Worm (Caenorhabditis elegans) whole organism, L4 larva: ENCODE data around the gene str-85.
A peak's percentile ranks its signal among the peaks of the same experiment; 100 is the strongest.

ENCODE experiments used
- D1046.2 ChIP-seq: fragments of 200-800 bp; sonication (Bioruptor generic); IDR thresholded peaks from 2 replicates; pipeline ENCODE4 v1.3.6; 2022; ENCODE audit warnings: missing genetic modification characterization, missing compliant biosample characterization
- R02D3.7 ChIP-seq: fragments of 150-350 bp; sonication (generic microtip); optimal IDR thresholded peaks from 3 replicates; lab custom pipeline; 2014; ENCODE audit warnings: missing biosample characterization, missing genetic modification characterization
- Y105C5A.15 ChIP-seq: fragments of 200-800 bp; sonication (Bioruptor generic); IDR thresholded peaks from 2 replicates; pipeline ENCODE4 v1.3.6; 2022; ENCODE audit warnings: missing genetic modification characterization, missing compliant biosample characterization
- Y48G9A.11 ChIP-seq: fragments of 200-800 bp; sonication (Bioruptor generic); IDR thresholded peaks from 2 replicates; pipeline ENCODE4 v1.3.6; 2022; ENCODE audit warnings: missing genetic modification reagents, missing genetic modification characterization, missing compliant biosample characterization
- Y5F2A.4 ChIP-seq: fragments of 200-800 bp; sonication (Bioruptor generic); optimal IDR thresholded peaks from 2 replicates; lab custom pipeline; 2018; ENCODE audit warnings: mild to moderate bottlenecking, missing genetic modification characterization, missing compliant biosample characterization
- aha-1 ChIP-seq: fragments of 150-350 bp; peaks from one replicate; lab custom pipeline; 2014; ENCODE audit warnings: missing biosample characterization, missing genetic modification characterization
- ceh-44 ChIP-seq: fragments of 200-800 bp; sonication (Bioruptor generic); IDR thresholded peaks from 2 replicates; pipeline ENCODE4 v1.3.6; 2022; ENCODE audit warnings: missing genetic modification reagents, missing genetic modification characterization, missing compliant biosample characterization
- ceh-82 ChIP-seq: sonication (generic microtip); optimal IDR thresholded peaks from 2 replicates; lab custom pipeline; 2017; ENCODE audit warnings: missing biosample characterization, missing genetic modification characterization
- ctbp-1 ChIP-seq: fragments of 200-800 bp; sonication (Bioruptor generic); IDR thresholded peaks from 2 replicates; pipeline ENCODE4 v1.3.6; 2022; ENCODE audit warnings: missing genetic modification reagents, missing genetic modification characterization, missing compliant biosample characterization
- daf-16 ChIP-seq, 3 experiments: sonication (generic microtip); optimal IDR thresholded peaks; 2 replicates each; lab custom pipeline; 2016 to 2017; ENCODE audit warnings: missing genetic modification characterization in 3 of 3, missing genetic modification reagents in 3 of 3, mild to moderate bottlenecking in 2 of 3, missing compliant biosample characterization in 2 of 3, missing biosample characterization in 1 of 3, moderate library complexity in 1 of 3
- daf-19 ChIP-seq: fragments of 200-800 bp; sonication (Bioruptor generic); conservative IDR thresholded peaks from 2 replicates; pipeline ENCODE4 v1.3.6; 2022; ENCODE audit warnings: missing genetic modification characterization, missing compliant biosample characterization
- daf-8 ChIP-seq: fragments of 200-800 bp; sonication (Bioruptor generic); IDR thresholded peaks from 2 replicates; pipeline ENCODE4 v1.3.6; 2022; ENCODE audit warnings: missing genetic modification characterization, missing compliant biosample characterization
- dmd-6 ChIP-seq: fragments of 200-800 bp; sonication (Bioruptor generic); IDR thresholded peaks from 2 replicates; pipeline ENCODE4 v1.3.6; 2022; ENCODE audit warnings: missing genetic modification reagents, missing genetic modification characterization, missing compliant biosample characterization
- dpl-1 ChIP-seq: fragments of 150-350 bp; optimal IDR thresholded peaks from 2 replicates; lab custom pipeline; 2014; ENCODE audit warnings: missing biosample characterization, missing genetic modification reagents, missing genetic modification characterization
- dve-1 ChIP-seq: sonication (generic microtip); optimal IDR thresholded peaks from 2 replicates; lab custom pipeline; 2017; ENCODE audit warnings: antibody characterized with exemption, mild to moderate bottlenecking, missing genetic modification characterization, missing compliant biosample characterization; ENCODE audit not compliant: insufficient read depth
- egl-27 ChIP-seq: sonication (generic microtip); optimal IDR thresholded peaks from 3 replicates; lab custom pipeline; 2017; ENCODE audit warnings: missing biosample characterization, missing genetic modification reagents, missing genetic modification characterization
- egl-43 ChIP-seq: fragments of 200-800 bp; sonication (Bioruptor generic); IDR thresholded peaks from 2 replicates; pipeline ENCODE4 v1.3.6; 2022; ENCODE audit warnings: missing genetic modification reagents, missing genetic modification characterization, missing compliant biosample characterization
- fkh-10 ChIP-seq: fragments of 150-350 bp; optimal IDR thresholded peaks from 2 replicates; lab custom pipeline; 2014; ENCODE audit warnings: missing biosample characterization, missing genetic modification reagents, missing genetic modification characterization
- fos-1 ChIP-seq: fragments of 150-350 bp; optimal IDR thresholded peaks from 2 replicates; lab custom pipeline; 2014; ENCODE audit warnings: missing biosample characterization, missing genetic modification characterization
- hlh-11 ChIP-seq: fragments of 200-800 bp; sonication (Bioruptor generic); optimal IDR thresholded peaks from 2 replicates; lab custom pipeline; 2018; ENCODE audit warnings: mild to moderate bottlenecking, missing genetic modification characterization, missing compliant biosample characterization
- lin-15B ChIP-seq: fragments of 150-350 bp; sonication (generic microtip); optimal IDR thresholded peaks from 3 replicates; lab custom pipeline; 2014; ENCODE audit warnings: missing biosample characterization, missing genetic modification characterization
- lin-39 ChIP-seq: fragments of 150-350 bp; optimal IDR thresholded peaks from 2 replicates; lab custom pipeline; 2014; ENCODE audit warnings: missing biosample characterization, missing genetic modification reagents, missing genetic modification characterization
- madf-5 ChIP-seq, 2 experiments: fragments of 200-800 bp; sonication (Bioruptor generic); IDR thresholded peaks; 2 replicates each; pipeline ENCODE4 v1.3.6; 2022; ENCODE audit warnings: missing compliant biosample characterization in 2 of 2, missing genetic modification characterization in 2 of 2
- madf-9 ChIP-seq: fragments of 200-800 bp; sonication (Bioruptor generic); conservative IDR thresholded peaks from 2 replicates; pipeline ENCODE4 v1.3.6; 2022; ENCODE audit warnings: missing genetic modification reagents, missing genetic modification characterization, missing compliant biosample characterization
- mxl-2 ChIP-seq: fragments of 200-800 bp; sonication (Bioruptor generic); conservative IDR thresholded peaks from 2 replicates; pipeline ENCODE4 v1.3.6; 2022; ENCODE audit warnings: missing genetic modification reagents, missing genetic modification characterization, missing compliant biosample characterization
- mxl-3 ChIP-seq: fragments of 200-800 bp; sonication (Bioruptor generic); optimal IDR thresholded peaks from 2 replicates; lab custom pipeline; 2018; ENCODE audit warnings: mild to moderate bottlenecking, missing genetic modification characterization, missing compliant biosample characterization
- nhr-10 ChIP-seq: fragments of 150-350 bp; optimal IDR thresholded peaks from 2 replicates; lab custom pipeline; 2014; ENCODE audit warnings: missing biosample characterization, missing genetic modification characterization
- nhr-28 ChIP-seq: fragments of 150-350 bp; optimal IDR thresholded peaks from 2 replicates; lab custom pipeline; 2014; ENCODE audit warnings: missing biosample characterization, missing genetic modification characterization
- nhr-41 ChIP-seq: fragments of 200-800 bp; sonication (Bioruptor generic); IDR thresholded peaks from 2 replicates; pipeline ENCODE4 v1.3.6; 2022; ENCODE audit warnings: missing genetic modification reagents, missing genetic modification characterization, missing compliant biosample characterization
- nhr-42 ChIP-seq: fragments of 200-800 bp; sonication (Bioruptor generic); IDR thresholded peaks from 2 replicates; pipeline ENCODE4 v1.3.6; 2022; ENCODE audit warnings: missing genetic modification characterization, missing compliant biosample characterization
- nhr-6 ChIP-seq: fragments of 150-350 bp; optimal IDR thresholded peaks from 2 replicates; lab custom pipeline; 2014; ENCODE audit warnings: missing biosample characterization, missing genetic modification characterization
- pha-4 ChIP-seq, 2 experiments: fragments of 150-350 bp in 1 of 2; fragments of 200-800 bp in 1 of 2; sonication (Bioruptor generic) in 1 of 2; IDR thresholded peaks in 1 of 2; optimal IDR thresholded peaks in 1 of 2; 2 replicates each; pipeline versions ENCODE4 v1.3.6 to Lab custom; 2014 to 2022; ENCODE audit warnings: missing genetic modification characterization in 2 of 2, missing genetic modification reagents in 2 of 2, missing biosample characterization in 1 of 2, missing compliant biosample characterization in 1 of 2
- saeg-2 ChIP-seq: fragments of 200-800 bp; sonication (Bioruptor generic); IDR thresholded peaks from 2 replicates; pipeline ENCODE4 v1.3.6; 2022; ENCODE audit warnings: missing genetic modification reagents, missing genetic modification characterization, missing compliant biosample characterization
- skn-1 ChIP-seq: fragments of 150-350 bp; optimal IDR thresholded peaks from 2 replicates; lab custom pipeline; 2014; ENCODE audit warnings: missing biosample characterization, missing genetic modification characterization
- snpc-4 ChIP-seq: fragments of 150-350 bp; optimal IDR thresholded peaks from 2 replicates; lab custom pipeline; 2014; ENCODE audit warnings: missing biosample characterization, missing genetic modification characterization
- unc-39 ChIP-seq: sonication (generic microtip); optimal IDR thresholded peaks from 2 replicates; lab custom pipeline; 2017; ENCODE audit warnings: missing biosample characterization, missing genetic modification characterization
- unc-62 ChIP-seq, 3 experiments: fragments of 150-350 bp in 1 of 3; sonication (generic microtip); optimal IDR thresholded peaks in 2 of 3; peaks in 1 of 3; 1 replicate in 1 of 3; 2 replicates in 2 of 3; lab custom pipeline; 2014 to 2017; ENCODE audit warnings: missing biosample characterization in 3 of 3, missing genetic modification characterization in 3 of 3, missing genetic modification reagents in 3 of 3, missing genotype in 1 of 3
- zag-1 ChIP-seq: fragments of 150-350 bp; optimal IDR thresholded peaks from 2 replicates; lab custom pipeline; 2014; ENCODE audit warnings: missing biosample characterization, missing genetic modification characterization
- ztf-11 ChIP-seq: fragments of 150-350 bp; optimal IDR thresholded peaks from 2 replicates; lab custom pipeline; 2014; ENCODE audit warnings: missing biosample characterization, missing genetic modification characterization

str-85 gene

DNA sequence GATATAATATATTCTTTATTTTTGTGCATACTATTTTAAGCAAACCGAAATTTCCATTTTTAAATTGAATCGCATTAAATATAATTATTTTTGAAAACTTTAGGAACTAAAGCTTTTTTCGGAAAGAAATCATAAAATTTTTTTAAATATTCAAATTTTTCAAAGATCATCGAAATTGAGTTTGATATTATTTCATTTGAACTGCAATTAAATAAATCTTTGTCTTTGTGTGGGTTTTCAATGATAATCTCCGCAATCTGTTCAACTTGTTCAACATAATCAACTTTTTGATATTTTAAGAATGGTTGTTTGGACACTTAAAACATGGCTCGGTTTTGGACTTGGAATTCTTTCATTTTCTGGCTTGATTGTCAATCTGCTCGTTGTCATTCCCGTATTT, 23.5 kb upstream of the str-85 start, which contains the start of gene srx-2:
TSS of gene srx-2 (plus strand) at position 301 of the 400 bp plus-strand sequence.
- no peak for TF ChIP-seq aha-1 (tag; lab: Kevin White, UChicago)
- no peak for TF ChIP-seq lin-15B (tag; lab: Kevin White, UChicago)
- TF ChIP-seq egl-43 (GFP tag; lab: Robert Waterston, UW): no peak
- TF ChIP-seq daf-16 (GFP tag; optimal IDR thresholded peaks at IDR 0.05; lab: Kevin White, UChicago): no peak
- no peak for TF ChIP-seq daf-16 (tag; optimal IDR thresholded peaks at IDR 0.05; lab: Kevin White, UChicago)
- no peak for TF ChIP-seq dmd-6 (GFP tag; lab: Robert Waterston, UW)
- no peak for TF ChIP-seq mxl-2
- no peak for TF ChIP-seq daf-19
- TF ChIP-seq fkh-10: no peak

DNA sequence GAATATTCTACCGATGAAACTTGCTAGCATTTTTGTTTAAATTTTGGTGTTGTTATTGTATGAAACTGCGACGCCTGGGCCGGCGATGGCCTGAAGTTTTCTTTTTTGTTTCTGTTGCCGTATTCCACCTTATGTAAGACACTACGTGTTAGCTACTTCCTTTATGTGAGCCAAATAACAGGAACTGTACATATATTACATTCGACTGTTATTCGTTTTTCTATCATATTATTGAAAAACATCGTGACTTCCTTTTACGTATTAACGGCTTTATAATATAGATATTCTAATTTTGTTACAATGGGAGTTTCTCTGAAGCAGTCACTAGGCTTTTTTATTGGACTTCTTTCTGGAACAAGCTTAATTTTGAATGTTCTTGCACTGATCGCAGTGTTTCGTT, 19.6 kb upstream of the str-85 start, which contains the start of gene srx-3:
TSS of gene srx-3 (plus strand) at position 301 of the 400 bp plus-strand sequence.
- TF ChIP-seq dmd-6 (GFP tag; lab: Robert Waterston, UW) (no peak), madf-5 (GFP tag; IDR thresholded peaks at IDR 0.05; lab: Robert Waterston, UW) (no peak), nhr-6 (tag; lab: Kevin White, UChicago) (no peak), Y48G9A.11 (GFP tag; lab: Robert Waterston, UW) (no peak), R02D3.7 (tag; lab: Kevin White, UChicago) (no peak), egl-27 (tag; lab: Kevin White, UChicago) (no peak), dve-1 (tag; lab: Kevin White, UChicago) (no peak), mxl-3 (no peak), lin-15B (tag; lab: Kevin White, UChicago) (no peak), saeg-2 (GFP tag; lab: Robert Waterston, UW) (no peak), nhr-41 (GFP tag; lab: Robert Waterston, UW) (no peak), nhr-28 (tag; lab: Kevin White, UChicago) (no peak), unc-39 (tag; lab: Kevin White, UChicago) (no peak), nhr-10 (tag; lab: Kevin White, UChicago) (no peak), mxl-2 (no peak), lin-39 (no peak), dpl-1 (no peak)
- TF ChIP-seq, all 104 proteins: peak for 0

DNA sequence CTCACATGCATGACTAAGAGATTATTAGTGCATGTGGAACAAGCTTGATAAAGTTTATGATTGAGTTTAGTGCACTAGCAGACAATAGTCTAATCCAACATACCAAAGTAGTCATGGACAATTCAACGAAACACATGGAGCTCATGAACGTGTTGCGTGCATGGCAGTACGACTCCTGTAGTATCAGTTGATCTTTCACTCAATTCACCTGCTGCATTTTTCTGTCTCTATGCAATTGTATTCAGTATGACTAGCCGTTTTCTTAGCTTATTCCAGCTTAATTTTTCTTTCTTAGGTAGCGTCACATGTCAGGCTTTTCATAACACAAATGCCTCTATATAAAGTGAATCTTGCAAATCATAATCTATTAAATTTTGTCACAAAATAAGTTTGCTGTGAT, 17.7 kb upstream of the str-85 start, which contains the start of gene srx-1:
TSS of gene srx-1 (plus strand) at position 382 of the 400 bp plus-strand sequence.
- TF ChIP-seq unc-62 (GFP tag; optimal IDR thresholded peaks at IDR 0.05 in 1 of 2; lab: Kevin White, UChicago) (peak in 1 of 2 experiments; percentile 98), unc-62 (tag; optimal IDR thresholded peaks at IDR 0.05; lab: Kevin White, UChicago) (no peak), Y105C5A.15 (GFP tag; lab: Robert Waterston, UW) (no peak)

DNA sequence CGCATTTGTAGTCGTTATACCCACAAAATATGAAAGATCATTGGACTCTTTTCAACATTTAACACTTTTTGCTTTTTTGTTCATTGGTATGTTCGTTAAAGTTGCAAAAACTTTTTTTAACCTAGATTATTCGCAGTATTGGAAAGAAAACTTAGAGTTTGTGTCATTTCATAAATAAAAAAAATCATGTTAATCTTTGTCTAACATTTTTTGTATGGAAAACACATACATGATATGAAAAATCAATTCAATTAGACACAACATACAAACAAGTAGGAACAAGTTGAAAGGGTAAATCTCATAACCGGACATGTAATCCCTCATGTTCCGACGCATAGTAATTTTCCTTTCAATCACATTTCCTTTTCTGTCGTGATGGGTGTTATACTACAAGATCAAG, 15.5 kb upstream of the str-85 start, which contains the start of gene F59E11.2:
TSS of gene F59E11.2 (plus strand) at position 301 of the 400 bp plus-strand sequence.
- TF ChIP-seq daf-8 (GFP tag; lab: Robert Waterston, UW): no peak
- no peak for TF ChIP-seq mxl-2
- TF ChIP-seq D1046.2 (GFP tag; lab: Robert Waterston, UW): no peak
- TF ChIP-seq snpc-4: no peak
- TF ChIP-seq ctbp-1: no peak
- no peak for TF ChIP-seq lin-39
- no peak for TF ChIP-seq aha-1 (tag; lab: Kevin White, UChicago)
- no peak for TF ChIP-seq madf-9 (GFP tag; lab: Robert Waterston, UW)
- TF ChIP-seq skn-1 (tag; lab: Kevin White, UChicago): no peak
- no peak for TF ChIP-seq pha-4 (GFP tag; IDR thresholded peaks at IDR 0.05; lab: Robert Waterston, UW)
- TF ChIP-seq pha-4 (tag; optimal IDR thresholded peaks at IDR 0.05; lab: Kevin White, UChicago): no peak
- TF ChIP-seq R02D3.7 (tag; lab: Kevin White, UChicago): no peak
- no peak for TF ChIP-seq fos-1 (tag; lab: Kevin White, UChicago)
- TF ChIP-seq Y5F2A.4 (GFP tag; lab: Kevin White, UChicago): no peak
- no peak for TF ChIP-seq mxl-3
- TF ChIP-seq nhr-42 (GFP tag; lab: Robert Waterston, UW): no peak
- no peak for TF ChIP-seq ztf-11 (tag; lab: Kevin White, UChicago)
- no peak for TF ChIP-seq ceh-82 (tag; lab: Kevin White, UChicago)
- TF ChIP-seq zag-1 (tag; lab: Kevin White, UChicago): no peak
- no peak for TF ChIP-seq hlh-11 (tag; lab: Kevin White, UChicago)
- TF ChIP-seq ceh-44: no peak
